Worm (Caenorhabditis elegans): Measurements from ENCODE around the gene ddx-23.

ddx-23 gene

DNA sequence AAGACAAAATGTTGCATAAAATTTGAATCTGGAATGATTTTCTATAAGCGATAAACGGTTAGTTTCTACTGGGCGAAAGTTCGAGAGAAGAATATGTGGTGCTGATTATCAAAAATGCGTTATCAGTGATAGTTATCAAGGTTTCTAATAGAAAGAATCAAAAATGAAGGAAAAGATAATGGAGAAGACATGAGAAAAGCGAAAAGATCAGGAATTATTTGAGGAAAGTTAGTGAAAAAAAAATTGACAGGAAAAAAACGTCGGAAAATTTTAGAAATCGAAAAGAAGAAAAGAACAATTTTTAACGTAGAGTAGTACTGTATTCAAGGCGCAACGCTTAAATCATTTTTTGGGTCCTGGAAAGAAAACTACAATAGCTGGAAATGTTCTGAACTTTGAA is 10.7 kb upstream of the ddx-23 start, which contains the start of gene dnpp-1 (continued):
- peak; percentile 53 for TF ChIP-seq madf-8 (GFP tag; conservative IDR thresholded peaks at IDR 0.05)
- TF ChIP-seq ekl-4 (GFP tag; IDR thresholded peaks at IDR 0.05): no peak
- TF ChIP-seq die-1 (tag; optimal IDR thresholded peaks at IDR 0.05): no peak
- no peak for TF ChIP-seq hmg-20 (GFP tag; IDR thresholded peaks at IDR 0.05)
- no peak for TF ChIP-seq sptf-2 (GFP tag; optimal IDR thresholded peaks at IDR 0.05)
- no peak for TF ChIP-seq cebp-2 (GFP tag; IDR thresholded peaks at IDR 0.05)
- peak; percentile 12 for TF ChIP-seq tbp1 (GFP tag; optimal IDR thresholded peaks at IDR 0.05)
- no peak for TF ChIP-seq somi-1 (GFP tag; optimal IDR thresholded peaks at IDR 0.05)
- no peak for TF ChIP-seq zfh-2 (GFP tag; conservative IDR thresholded peaks at IDR 0.05)
- no peak for TF ChIP-seq ztf-25 (GFP tag; IDR thresholded peaks at IDR 0.05)
- TF ChIP-seq lsy-27 (tag; optimal IDR thresholded peaks at IDR 0.05; ENCODE audit: borderline replicate concordance, insufficient read depth): no peak
- no peak for TF ChIP-seq F55B11.4 (tag; optimal IDR thresholded peaks at IDR 0.05; ENCODE audit: borderline replicate concordance, insufficient read depth)
- TF ChIP-seq dpl-1 (GFP tag; optimal IDR thresholded peaks at IDR 0.05): no peak
- peak; percentile 82 for TF ChIP-seq madf-6 (GFP tag; IDR thresholded peaks at IDR 0.05)
- no peak for TF ChIP-seq sdz-38 (tag; optimal IDR thresholded peaks at IDR 0.05)
- no peak for TF ChIP-seq ztf-28 (GFP tag; IDR thresholded peaks at IDR 0.05)
- no peak for TF ChIP-seq repo-1 (tag; optimal IDR thresholded peaks at IDR 0.05)
- TF ChIP-seq akir-1 (GFP tag; optimal IDR thresholded peaks at IDR 0.05): no peak
- no peak for TF ChIP-seq nhr-27 (tag; optimal IDR thresholded peaks at IDR 0.05)
- TF ChIP-seq mes-4 (tag; optimal IDR thresholded peaks at IDR 0.05): no peak
- TF ChIP-seq lin-35 (GFP tag; optimal IDR thresholded peaks at IDR 0.05): no peak
- TF ChIP-seq K12H6.12 (tag; optimal IDR thresholded peaks at IDR 0.05): no peak
- TF ChIP-seq athp-1 (tag; optimal IDR thresholded peaks at IDR 0.05): no peak
- TF ChIP-seq lag-1 (GFP tag; IDR thresholded peaks at IDR 0.05): no peak
- TF ChIP-seq aptf-3 (GFP tag; IDR thresholded peaks at IDR 0.05): no peak

DNA sequence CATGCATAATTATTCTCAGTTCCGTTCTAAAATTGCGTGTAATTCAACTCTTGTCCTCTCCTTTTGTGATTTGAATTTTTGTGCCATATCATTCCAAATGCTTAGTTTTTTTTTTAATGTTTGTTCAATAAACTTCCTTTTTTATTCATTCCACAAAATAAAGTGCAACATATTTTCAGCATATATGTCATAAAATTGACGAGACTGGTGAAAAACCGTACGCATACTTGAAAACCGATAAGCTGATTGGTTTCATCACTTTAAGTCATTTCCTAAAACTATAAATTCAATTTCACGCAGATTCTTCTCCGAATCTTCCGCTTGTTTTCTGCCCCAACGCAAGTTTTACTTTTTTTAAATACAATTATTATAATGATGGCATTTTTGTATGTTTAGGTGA is 5.9 kb upstream of the ddx-23 start, which contains the start of gene dpf-4:
TSS of gene dpf-4 (plus strand) at position 301 of the 400 bp plus-strand sequence.
- TF ChIP-seq F57C9.4 (tag; optimal IDR thresholded peaks at IDR 0.05): no peak
- TF ChIP-seq dox-1 (GFP tag; IDR thresholded peaks at IDR 0.05): no peak
- no peak for TF ChIP-seq dpl-1 (GFP tag; optimal IDR thresholded peaks at IDR 0.05)
- TF ChIP-seq tbp1 (GFP tag; optimal IDR thresholded peaks at IDR 0.05): no peak
- peak; percentile 47 for TF ChIP-seq ama-1 (optimal IDR thresholded peaks at IDR 0.05)
- no peak for TF ChIP-seq ama-1 (GFP tag; optimal IDR thresholded peaks at IDR 0.05)
- no peak for TF ChIP-seq snpc-4 (GFP tag; optimal IDR thresholded peaks at IDR 0.05)
- no peak for TF ChIP-seq snpc-4 (tag; optimal IDR thresholded peaks at IDR 0.05)
- no peak for TF ChIP-seq F37B4.10 (GFP tag; IDR thresholded peaks at IDR 0.05)
- TF ChIP-seq sea-2 (GFP tag; IDR thresholded peaks at IDR 0.05): no peak

DNA sequence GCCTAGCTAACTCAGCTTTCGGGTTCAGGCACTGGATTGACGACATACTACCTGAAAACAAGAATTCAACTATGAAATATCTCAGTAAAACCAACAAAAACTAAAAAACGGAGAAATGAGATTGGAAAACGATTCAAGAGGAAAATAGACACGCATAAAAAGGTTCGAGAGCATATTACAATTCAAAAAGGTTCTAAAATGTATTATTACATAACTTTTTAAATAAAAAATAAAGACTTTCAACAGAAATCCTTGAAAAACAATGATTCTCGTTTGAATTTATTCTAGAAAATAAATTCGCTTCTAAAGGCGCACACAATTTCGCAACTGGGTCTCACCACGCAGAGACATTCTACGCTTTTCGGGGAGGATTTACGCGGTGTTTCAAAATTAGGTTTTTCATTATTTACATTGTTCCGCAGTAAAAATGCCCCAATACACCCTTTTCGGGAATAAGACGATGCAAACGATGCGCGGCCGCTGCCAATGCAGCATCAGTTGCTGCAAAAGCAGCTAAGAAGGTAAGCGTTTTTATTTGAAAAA is 2.6 kb upstream of the ddx-23 start, which contains the start of the genes cct-6 and alh-9:
TSS of gene cct-6 (minus strand) at position 51 of the 543 bp plus-strand sequence.
TSS of gene alh-9 (plus strand) at position 382 of the 543 bp plus-strand sequence.
- TF ChIP-seq F10E7.11 (tag; optimal IDR thresholded peaks at IDR 0.05) (no peak), F39B2.1 (GFP tag; IDR thresholded peaks at IDR 0.05) (no peak), akir-1 (GFP tag; optimal IDR thresholded peaks at IDR 0.05) (no peak), rec-8 (tag; optimal IDR thresholded peaks at IDR 0.05) (no peak), ztf-22 (GFP tag; optimal IDR thresholded peaks at IDR 0.05) (no peak), dox-1 (GFP tag; IDR thresholded peaks at IDR 0.05) (no peak), K11D2.4 (GFP tag; IDR thresholded peaks at IDR 0.05) (no peak), rcor-1 (GFP tag; IDR thresholded peaks at IDR 0.05) (no peak), C17E4.6 (GFP tag; IDR thresholded peaks at IDR 0.05) (no peak), B0261.1 (tag; optimal IDR thresholded peaks at IDR 0.05) (no peak), snpc-1.3 (tag; optimal IDR thresholded peaks at IDR 0.05; ENCODE audit: insufficient read depth) (no peak), F22D6.2 (tag; optimal IDR thresholded peaks at IDR 0.05) (no peak), hrde-1 (tag; optimal IDR thresholded peaks at IDR 0.05; ENCODE audit: borderline replicate concordance) (no peak), madf-8 (GFP tag; conservative IDR thresholded peaks at IDR 0.05) (no peak), die-1 (tag; optimal IDR thresholded peaks at IDR 0.05) (no peak), lin-54 (GFP tag; optimal IDR thresholded peaks at IDR 0.05) (peak; percentile 91), sptf-2 (GFP tag; optimal IDR thresholded peaks at IDR 0.05) (no peak), attf-6 (GFP tag; IDR thresholded peaks at IDR 0.05) (no peak), ceh-58 (GFP tag; IDR thresholded peaks at IDR 0.05) (no peak)

All from whole organism, young adult.